Worm (Caenorhabditis elegans) whole organism, L4 larva: ENCODE results near the gene skr-19.

Experiments
- ces-1 ChIP-seq: fragments of 150-350 bp; sonication (generic microtip); optimal IDR thresholded peaks from 4 replicates; lab custom pipeline; 2014; ENCODE audit warnings: missing biosample characterization, missing genetic modification reagents, missing genetic modification characterization
- unc-62 ChIP-seq, 3 experiments: fragments of 150-350 bp in 1 of 3; sonication (generic microtip); optimal IDR thresholded peaks in 2 of 3; peaks in 1 of 3; 1 replicate in 1 of 3; 2 replicates in 2 of 3; lab custom pipeline; 2014 to 2017; ENCODE audit warnings: missing biosample characterization in 3 of 3, missing genetic modification characterization in 3 of 3, missing genetic modification reagents in 3 of 3, missing genotype in 1 of 3

DNA sequence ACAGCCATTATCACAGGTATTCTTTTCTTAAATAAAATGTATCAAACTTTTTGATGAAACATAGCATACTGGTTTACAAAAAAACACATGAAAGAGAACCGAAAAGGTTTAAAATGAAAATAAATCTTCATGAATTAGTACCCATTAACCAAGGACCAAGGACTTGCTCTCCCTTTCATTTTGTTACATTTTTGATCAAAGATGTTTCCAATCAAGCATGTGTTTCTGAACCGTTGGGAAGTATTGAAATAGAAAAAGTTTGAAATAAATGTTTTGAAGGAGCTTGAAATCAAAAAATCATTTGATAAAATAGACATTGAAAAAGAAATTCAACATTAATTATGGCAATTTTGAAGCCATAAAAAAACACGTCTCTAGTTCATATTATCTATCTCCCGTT, 12.0 kb downstream of the skr-19 start:
- TF ChIP-seq ces-1 (GFP tag; lab: Kevin White, UChicago) (no peak), unc-62 (GFP tag; optimal IDR thresholded peaks at IDR 0.05 in 1 of 2; lab: Kevin White, UChicago) (peak in 1 of 2 experiments; percentile 19), unc-62 (tag; optimal IDR thresholded peaks at IDR 0.05; lab: Kevin White, UChicago) (no peak)
